Fruit fly (Drosophila melanogaster): ENCODE results near the gene msi.

Gene msi

dm6 chr3R:25493294-25494187 lies 22.4 kb upstream of the msi start (continued):
- TF ChIP-seq lab (GFP tag; optimal IDR thresholded peaks at IDR 0.05) (no peak), cad (GFP tag; optimal IDR thresholded peaks at IDR 0.05) (no peak), BtbVII (GFP tag; optimal IDR thresholded peaks at IDR 0.05) (no peak), Fer2 (tag; optimal IDR thresholded peaks at IDR 0.05) (no peak), CG11695 (GFP tag; IDR thresholded peaks at IDR 0.05) (no peak), eve (GFP tag; optimal IDR thresholded peaks at IDR 0.05) (no peak), ftz-f1 (GFP tag; optimal IDR thresholded peaks at IDR 0.05) (no peak), amos (GFP tag; IDR thresholded peaks at IDR 0.05; ENCODE audit: partially characterized antibody) (no peak), tna (GFP tag; IDR thresholded peaks at IDR 0.05; ENCODE audit: partially characterized antibody) (no peak), CG1233 (GFP tag; optimal IDR thresholded peaks at IDR 0.05) (no peak), caup (GFP tag; optimal IDR thresholded peaks at IDR 0.05; ENCODE audit: severe bottlenecking) (no peak), insv (GFP tag; optimal IDR thresholded peaks at IDR 0.05) (no peak), Sry-δ (GFP tag; optimal IDR thresholded peaks at IDR 0.05) (no peak), dati (GFP tag; IDR thresholded peaks at IDR 0.05) (no peak), D (optimal IDR thresholded peaks at IDR 0.05) (no peak), D (GFP tag; optimal IDR thresholded peaks at IDR 0.05) (no peak), kah (GFP tag; optimal IDR thresholded peaks at IDR 0.05) (no peak), emc (GFP tag; optimal IDR thresholded peaks at IDR 0.05) (no peak), Kr (GFP tag; optimal IDR thresholded peaks at IDR 0.05) (no peak), p53 (GFP tag; optimal IDR thresholded peaks at IDR 0.05) (no peak), CG12744 (GFP tag; optimal IDR thresholded peaks at IDR 0.05) (no peak), Ets65A (GFP tag) (no peak), abd-A (tag; optimal IDR thresholded peaks at IDR 0.05) (no peak), Max (GFP tag; optimal IDR thresholded peaks at IDR 0.05) (peak; percentile 12), CG17912 (GFP tag; optimal IDR thresholded peaks at IDR 0.05) (no peak), en (GFP tag; optimal IDR thresholded peaks at IDR 0.05) (no peak), CG3726 (GFP tag; IDR thresholded peaks at IDR 0.05) (no peak), YL-1 (GFP tag; optimal IDR thresholded peaks at IDR 0.05) (no peak), lov (optimal IDR thresholded peaks at IDR 0.05) (no peak), lov (GFP tag; IDR thresholded peaks at IDR 0.05) (no peak), Optix (GFP tag; IDR thresholded peaks at IDR 0.05) (no peak), schlank (tag; optimal IDR thresholded peaks at IDR 0.05) (no peak), pum (GFP tag; optimal IDR thresholded peaks at IDR 0.05) (no peak), CG10654 (GFP tag; optimal IDR thresholded peaks at IDR 0.05) (no peak), Usf (GFP tag; optimal IDR thresholded peaks at IDR 0.05) (no peak), gcm2 (GFP tag; optimal IDR thresholded peaks at IDR 0.05) (no peak), crol (GFP tag; IDR thresholded peaks at IDR 0.05) (no peak), CG34224 (GFP tag; IDR thresholded peaks at IDR 0.05; ENCODE audit: partially characterized antibody) (no peak; the same call in 1 of the 3 replicates), ranshi (GFP tag; IDR thresholded peaks at IDR 0.05) (no peak), salm (tag; optimal IDR thresholded peaks at IDR 0.05) (no peak), Ravus (GFP tag; IDR thresholded peaks at IDR 0.05) (no peak), Xrp1 (GFP tag; IDR thresholded peaks at IDR 0.05) (0 out of 2 replicates have a peak, but pooled peaks have one; percentile 21), maf-S (GFP tag; optimal IDR thresholded peaks at IDR 0.05) (no peak), Nf-YA (GFP tag; IDR thresholded peaks at IDR 0.05) (no peak), Gsc (GFP tag; IDR thresholded peaks at IDR 0.05) (no peak), CG33213 (GFP tag; optimal IDR thresholded peaks at IDR 0.05) (no peak), bab2 (GFP tag; optimal IDR thresholded peaks at IDR 0.05) (no peak), CG11504 (tag; optimal IDR thresholded peaks at IDR 0.05) (peak; percentile 2), tap (tag; optimal IDR thresholded peaks at IDR 0.05) (no peak)
